Worm (Caenorhabditis elegans): ENCODE data around the gene F35H12.1.

- TF ChIP-seq nhr-12 (tag; optimal IDR thresholded peaks at IDR 0.05) (no peak), blmp-1 (tag; optimal IDR thresholded peaks at IDR 0.05) (peak; percentile 63), ceh-88 (GFP tag; IDR thresholded peaks at IDR 0.05) (no peak), nhr-28 (tag; optimal IDR thresholded peaks at IDR 0.05) (no peak), alr-1 (tag; optimal IDR thresholded peaks at IDR 0.05; ENCODE audit: borderline replicate concordance) (no peak), ceh-82 (tag; optimal IDR thresholded peaks at IDR 0.05) (no peak), nhr-237 (tag; optimal IDR thresholded peaks at IDR 0.05) (no peak), dsc-1 (tag; optimal IDR thresholded peaks at IDR 0.05) (no peak), unc-30 (tag; optimal IDR thresholded peaks at IDR 0.05) (no peak), ceh-63 (GFP tag; optimal IDR thresholded peaks at IDR 0.05) (no peak), mep-1 (tag; optimal IDR thresholded peaks at IDR 0.05) (no peak), fos-1 (tag; optimal IDR thresholded peaks at IDR 0.05) (no peak), nhr-76 (tag; optimal IDR thresholded peaks at IDR 0.05) (no peak)
Measured at ce11 chrX:970072-970471, 36.5 kb downstream of the F35H12.1 start, which contains the start of gene C44C1.6.

Measured in whole organism, L1 larva.